Worm (Caenorhabditis elegans): ENCODE data around the gene mrps-18A.
"Not testable (repeated sequence)": the region's sequence is repeated elsewhere in the genome, so short reads cannot be mapped to it uniquely, and the experiment has no call there.

- TF ChIP-seq sea-1 (GFP tag; conservative IDR thresholded peaks at IDR 0.05); tbx-11 (GFP tag; IDR thresholded peaks at IDR 0.05); pes-1 (GFP tag; IDR thresholded peaks at IDR 0.05); ama-1 (optimal IDR thresholded peaks at IDR 0.05); hmg-4 (GFP tag; optimal IDR thresholded peaks at IDR 0.05); tbx-37 (GFP tag; conservative IDR thresholded peaks at IDR 0.05); flt-1 (GFP tag; IDR thresholded peaks at IDR 0.05); scrt-1 (GFP tag; IDR thresholded peaks at IDR 0.05); ceh-13 (GFP tag; optimal IDR thresholded peaks at IDR 0.05); hmbx-1 (tag; optimal IDR thresholded peaks at IDR 0.05); ceh-36 (tag; optimal IDR thresholded peaks at IDR 0.05): not testable (repeated sequence)
Observed at ce11 chrIII:8344283-8344682, 12.6 kb upstream of the mrps-18A start, which contains the start of gene ZC262.7.
